Fruit fly (Drosophila melanogaster) S2 (cell line): Measurements from ENCODE around the gene CG14096.

Source experiments
- CG8478 ChIP-seq: fragments of >200 bp; optimal IDR thresholded peaks from 2 replicates; lab custom pipeline; 2018
- CTCF ChIP-seq, 2 experiments: fragments of >200 bp; optimal IDR thresholded peaks; 2 replicates each; lab custom pipeline; 2018

- TF ChIP-seq CG8478 (lab: Kevin White, UChicago) (no peak), CTCF (optimal IDR thresholded peaks at IDR 0.05; lab: Kevin White, UChicago) (no peak)
These were observed 33.8 kb upstream of the CG14096 start, which contains the start of gene CG9451 for dm6 chr3L:19500698-19501097.
